Fruit fly (Drosophila melanogaster) S2 (cell line): ENCODE data around the gene U4-U6-60K.

Experiments used
- CG8478 ChIP-seq: fragments of >200 bp; optimal IDR thresholded peaks from 2 replicates; lab custom pipeline; 2018
- CTCF ChIP-seq, 2 experiments: fragments of >200 bp; optimal IDR thresholded peaks; 2 replicates each; lab custom pipeline; 2018

- TF ChIP-seq CG8478 (lab: Kevin White, UChicago) (no peak), CTCF (optimal IDR thresholded peaks at IDR 0.05; lab: Kevin White, UChicago) (no peak)
These were observed 24.5 kb upstream of the U4-U6-60K start for dm6 chr3L:17538250-17538649.
